Fruit fly (Drosophila melanogaster): ENCODE measurements around the gene sog.

DNA sequence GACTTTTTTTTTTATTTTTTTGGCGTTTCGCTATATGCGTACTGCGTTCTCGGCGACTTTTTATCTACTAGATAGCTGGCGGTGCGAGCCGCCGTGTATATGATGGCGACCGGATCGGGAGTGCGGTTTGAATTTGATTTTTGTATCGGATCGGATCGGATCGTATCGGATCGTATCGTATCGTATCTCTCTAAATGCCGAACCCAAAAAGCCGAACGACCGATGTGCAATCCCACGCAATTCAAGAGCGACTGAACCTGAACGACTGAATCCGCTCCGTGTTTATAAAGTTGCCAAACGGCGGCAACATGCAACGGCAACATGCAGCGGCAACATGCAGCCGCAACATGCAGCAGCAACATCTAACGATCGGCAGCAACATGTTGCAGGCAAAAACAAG is 7.0 kb downstream of the sog start:
- TF ChIP-seq kni (GFP tag; optimal IDR thresholded peaks at IDR 0.05) (no peak), TFAM (GFP tag; optimal IDR thresholded peaks at IDR 0.05) (no peak)
